Worm (Caenorhabditis elegans): Measurements from ENCODE around the gene gly-3.

DNA sequence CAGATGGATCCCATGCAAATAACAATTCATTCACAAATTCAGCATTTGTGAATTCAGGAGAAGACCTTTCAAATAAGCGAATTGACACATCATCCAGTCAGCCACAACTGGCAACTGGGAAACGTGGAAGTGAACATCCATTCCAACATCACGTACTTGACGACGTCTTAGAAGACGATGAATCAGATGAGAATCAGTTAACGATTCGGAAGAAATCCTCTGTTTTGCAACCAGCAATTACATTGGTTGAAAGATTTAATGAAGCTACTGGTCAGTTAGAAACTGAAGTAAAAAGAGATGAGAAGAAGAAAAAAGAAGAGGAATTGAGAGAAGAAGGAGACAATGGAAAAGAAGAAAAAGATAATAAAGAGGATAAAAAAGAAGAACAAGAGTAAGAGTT is 14.1 kb downstream of the gly-3 start:
- TF ChIP-seq him-1 (tag; optimal IDR thresholded peaks at IDR 0.05) = no peak
- TF ChIP-seq dao-5 (tag; optimal IDR thresholded peaks at IDR 0.05) = no peak
- TF ChIP-seq W03F9.2 (tag; optimal IDR thresholded peaks at IDR 0.05) = no peak
